Worm (Caenorhabditis elegans): ENCODE data around the gene E02A10.4.

The E02A10.4 gene

ce11 chrV:12596795-12597194 lies 29.0 kb upstream of the E02A10.4 start (continued):
- TF ChIP-seq aptf-3 (GFP tag; IDR thresholded peaks at IDR 0.05) (no peak), xnd-1 (tag; optimal IDR thresholded peaks at IDR 0.05) (no peak), die-1 (tag; optimal IDR thresholded peaks at IDR 0.05) (peak; percentile 79), ztf-22 (GFP tag; optimal IDR thresholded peaks at IDR 0.05) (no peak), egl-44 (GFP tag; IDR thresholded peaks at IDR 0.05) (peak; percentile 49; the same call in 1 of the 2 replicates), nfyb-1 (GFP tag; IDR thresholded peaks at IDR 0.05) (peak; percentile 75; the same call in 1 of the 2 replicates), mxl-1 (tag; optimal IDR thresholded peaks at IDR 0.05) (peak; percentile 50), madf-6 (GFP tag; IDR thresholded peaks at IDR 0.05) (peak; percentile 61; the same call in 1 of the 2 replicates), T07F8.4 (tag; optimal IDR thresholded peaks at IDR 0.05) (peak; percentile 56), F10E7.11 (tag; optimal IDR thresholded peaks at IDR 0.05) (peak; percentile 54), hlh-12 (tag; optimal IDR thresholded peaks at IDR 0.05) (peak; percentile 52), snpc-3.4 (tag; optimal IDR thresholded peaks at IDR 0.05) (peak; percentile 53), dpff-1 (tag; optimal IDR thresholded peaks at IDR 0.05) (no peak), K11D2.4 (GFP tag; IDR thresholded peaks at IDR 0.05) (no peak), dpl-1 (GFP tag; optimal IDR thresholded peaks at IDR 0.05) (no peak), nfya-2 (GFP tag; IDR thresholded peaks at IDR 0.05) (no peak), somi-1 (GFP tag; optimal IDR thresholded peaks at IDR 0.05) (peak; percentile 22), B0261.1 (tag; optimal IDR thresholded peaks at IDR 0.05) (peak; percentile 74), sdz-38 (tag; optimal IDR thresholded peaks at IDR 0.05) (no peak), pbrm-1 (GFP tag; IDR thresholded peaks at IDR 0.05) (peak; percentile 43; the same call in 1 of the 2 replicates), C17E4.6 (GFP tag; IDR thresholded peaks at IDR 0.05) (no peak), ceh-79 (tag; optimal IDR thresholded peaks at IDR 0.05) (no peak), snpc-1.1 (tag; optimal IDR thresholded peaks at IDR 0.05; ENCODE audit: insufficient read depth) (peak; percentile 24), akir-1 (GFP tag; optimal IDR thresholded peaks at IDR 0.05) (no peak), hrde-1 (tag; optimal IDR thresholded peaks at IDR 0.05; ENCODE audit: borderline replicate concordance) (peak; percentile 55), ceh-91 (GFP tag; IDR thresholded peaks at IDR 0.05) (no peak), bed-2 (GFP tag; IDR thresholded peaks at IDR 0.05) (no peak), F57C9.4 (tag; optimal IDR thresholded peaks at IDR 0.05) (no peak), Y79H2A.3 (GFP tag; conservative IDR thresholded peaks at IDR 0.05) (0 out of 2 replicates have a peak, but pooled peaks have one; percentile 15), Y56A3A.18 (GFP tag; IDR thresholded peaks at IDR 0.05) (peak; percentile 80; the same call in 1 of the 2 replicates), rec-8 (tag; optimal IDR thresholded peaks at IDR 0.05) (peak in 1 of 2 experiments; percentile 63), tlf-1 (GFP tag; optimal IDR thresholded peaks at IDR 0.05) (no peak), Y53G8AR.9 (GFP tag; conservative IDR thresholded peaks at IDR 0.05) (no peak), F39B2.1 (GFP tag; IDR thresholded peaks at IDR 0.05) (no peak), hsf-1 (GFP tag; IDR thresholded peaks at IDR 0.05) (0 out of 2 replicates have a peak, but pooled peaks have one; percentile 35), F57A8.1 (GFP tag; optimal IDR thresholded peaks at IDR 0.05) (no peak), sea-2 (GFP tag; IDR thresholded peaks at IDR 0.05) (no peak), T26A5.8 (tag; optimal IDR thresholded peaks at IDR 0.05) (no peak), aptf-2 (GFP tag; conservative IDR thresholded peaks at IDR 0.05) (no peak), F23B12.7 (tag; optimal IDR thresholded peaks at IDR 0.05; ENCODE audit: insufficient read depth) (peak; percentile 74), egl-18 (GFP tag; IDR thresholded peaks at IDR 0.05) (no peak), ztf-18 (tag; optimal IDR thresholded peaks at IDR 0.05) (peak; percentile 71), madf-10 (tag; optimal IDR thresholded peaks at IDR 0.05) (peak; percentile 15), let-526 (GFP tag; IDR thresholded peaks at IDR 0.05) (no peak), ZK185.1 (tag; optimal IDR thresholded peaks at IDR 0.05; ENCODE audit: poor library complexity, severe bottlenecking) (peak; percentile 84), ccch-3 (GFP tag; optimal IDR thresholded peaks at IDR 0.05) (no peak), B0336.3 (GFP tag; IDR thresholded peaks at IDR 0.05) (peak; percentile 74), mcd-1 (GFP tag; IDR thresholded peaks at IDR 0.05) (peak; percentile 50)
